Fruit fly (Drosophila melanogaster): ENCODE results near the gene CG9951.

- no peak for TF ChIP-seq tna (GFP tag; IDR thresholded peaks at IDR 0.05; ENCODE audit: partially characterized antibody)
- no peak for TF ChIP-seq Dip2 (GFP tag; IDR thresholded peaks at IDR 0.05)
- TF ChIP-seq CG17361 (GFP tag; IDR thresholded peaks at IDR 0.05) = no peak
- no peak for TF ChIP-seq CG2678 (tag; optimal IDR thresholded peaks at IDR 0.05)
- TF ChIP-seq CG34376 (GFP tag; optimal IDR thresholded peaks at IDR 0.05) = no peak
- TF ChIP-seq tll (GFP tag; optimal IDR thresholded peaks at IDR 0.05) = no peak
- no peak for TF ChIP-seq HmgD (GFP tag; optimal IDR thresholded peaks at IDR 0.05)
- no peak for TF ChIP-seq CG7357 (GFP tag; IDR thresholded peaks at IDR 0.05)
- no peak for TF ChIP-seq gcm2 (GFP tag; optimal IDR thresholded peaks at IDR 0.05)
- no peak for TF ChIP-seq trem (tag; optimal IDR thresholded peaks at IDR 0.05)
These were observed 20.0 kb upstream of the CG9951 start for dm6 chr3L:16842952-16843351.

All from whole organism, embryonic.